Worm (Caenorhabditis elegans): ENCODE measurements around the gene mix-1.

- TF ChIP-seq him-1 (tag; optimal IDR thresholded peaks at IDR 0.05) = no peak
- peak; percentile 73 for TF ChIP-seq W03F9.2 (tag; optimal IDR thresholded peaks at IDR 0.05)
Measured at ce11 chrII:10824046-10824445, at the start of gene mix-1, which contains the start of gene R06F6.12.

All from whole organism, L4/young adult.